Fruit fly (Drosophila melanogaster) whole organism, prepupa: Measurements from ENCODE around the gene CG13692.

Experiments
- CG10631 ChIP-seq: fragments of 200-800 bp; sonication (Bioruptor generic); optimal IDR thresholded peaks from 2 replicates; lab custom pipeline; 2016; ENCODE audit warnings: missing biosample characterization, missing genetic modification characterization
- CG11902 ChIP-seq: fragments of 200-800 bp; sonication (Bioruptor generic); optimal IDR thresholded peaks from 3 replicates; lab custom pipeline; 2016; ENCODE audit warnings: missing biosample characterization, missing genetic modification characterization
- CG15336 ChIP-seq: fragments of 200-800 bp; sonication (Bioruptor generic); IDR thresholded peaks from 2 replicates; pipeline ENCODE4 v1.3.6; 2022; ENCODE audit warnings: missing biosample characterization, missing genetic modification characterization
- CG1621 ChIP-seq: fragments of 200-800 bp; sonication (Bioruptor generic); optimal IDR thresholded peaks from 3 replicates; lab custom pipeline; 2018; ENCODE audit warnings: missing biosample characterization, mild to moderate bottlenecking, missing genetic modification characterization
- CG16779 ChIP-seq: fragments of 200-800 bp; sonication (Bioruptor generic); optimal IDR thresholded peaks from 3 replicates; lab custom pipeline; 2017; ENCODE audit warnings: missing biosample characterization, mild to moderate bottlenecking, missing genetic modification characterization
- CG3032 ChIP-seq: fragments of 200-800 bp; optimal IDR thresholded peaks from 2 replicates; lab custom pipeline; 2019; ENCODE audit warnings: missing biosample characterization, mild to moderate bottlenecking, missing genetic modification characterization, moderate library complexity
- CG31627 ChIP-seq: fragments of 200-800 bp; sonication (Bioruptor generic); optimal IDR thresholded peaks from 3 replicates; lab custom pipeline; 2016; ENCODE audit warnings: missing biosample characterization, missing genetic modification characterization
- CG32006 ChIP-seq: fragments of 200-800 bp; sonication (Bioruptor generic); optimal IDR thresholded peaks from 3 replicates; lab custom pipeline; 2017; ENCODE audit warnings: missing biosample characterization, mild to moderate bottlenecking, missing genetic modification characterization
- CG34406 ChIP-seq: fragments of 200-800 bp; sonication (Bioruptor generic); optimal IDR thresholded peaks from 3 replicates; lab custom pipeline; 2016; ENCODE audit warnings: missing biosample characterization, missing genetic modification characterization
- CG3919 ChIP-seq: fragments of 200-800 bp; sonication (Bioruptor generic); optimal IDR thresholded peaks from 3 replicates; lab custom pipeline; 2016; ENCODE audit warnings: missing biosample characterization, missing genetic modification characterization
- CG4318 ChIP-seq: fragments of 200-800 bp; sonication (Bioruptor generic); optimal IDR thresholded peaks from 3 replicates; lab custom pipeline; 2017; ENCODE audit warnings: missing biosample characterization, mild to moderate bottlenecking, missing genetic modification characterization
- CG6163 ChIP-seq: fragments of 200-800 bp; sonication (Bioruptor generic); IDR thresholded peaks from 3 replicates; pipeline ENCODE4 v1.3.6; 2022; ENCODE audit warnings: missing biosample characterization, missing genetic modification characterization
- CG6792 ChIP-seq: fragments of 200-800 bp; sonication (Bioruptor generic); optimal IDR thresholded peaks from 3 replicates; lab custom pipeline; 2016; ENCODE audit warnings: missing biosample characterization, missing genetic modification characterization
- CG6808 ChIP-seq: fragments of 200-800 bp; sonication (Bioruptor generic); optimal IDR thresholded peaks from 3 replicates; lab custom pipeline; 2017; ENCODE audit warnings: missing biosample characterization, missing genetic modification characterization, mild to moderate bottlenecking, moderate library complexity, missing genetic modification reagents
- CG7368 ChIP-seq: fragments of 200-800 bp; sonication (Bioruptor generic); optimal IDR thresholded peaks from 3 replicates; lab custom pipeline; 2016; ENCODE audit warnings: missing biosample characterization, missing genetic modification characterization
- CG8119 ChIP-seq: fragments of 200-800 bp; sonication (Bioruptor generic); IDR thresholded peaks from 3 replicates; pipeline ENCODE4 v1.3.6; 2022; ENCODE audit warnings: missing biosample characterization, missing genetic modification characterization
- CG8319 ChIP-seq: fragments of 200-800 bp; sonication (Bioruptor generic); optimal IDR thresholded peaks from 3 replicates; lab custom pipeline; 2016; ENCODE audit warnings: missing biosample characterization, missing genetic modification characterization
- CG8632 ChIP-seq: fragments of 200-800 bp; sonication (Bioruptor generic); optimal IDR thresholded peaks from 3 replicates; lab custom pipeline; 2016; ENCODE audit warnings: missing biosample characterization, missing genetic modification characterization
- CG9139 ChIP-seq: fragments of 200-800 bp; sonication (Bioruptor generic); optimal IDR thresholded peaks from 3 replicates; lab custom pipeline; 2017; ENCODE audit warnings: missing biosample characterization, mild to moderate bottlenecking, missing genetic modification characterization
- Eip78C ChIP-seq: fragments of 200-800 bp; sonication (Bioruptor generic); peaks from one replicate; lab custom pipeline; 2016; ENCODE audit warnings: missing biosample characterization, missing genetic modification characterization
- Eip93F ChIP-seq: fragments of 200-800 bp; sonication (Bioruptor generic); optimal IDR thresholded peaks from 2 replicates; lab custom pipeline; 2016; ENCODE audit warnings: missing biosample characterization, mild to moderate bottlenecking, missing genetic modification characterization
- Ets21C ChIP-seq: fragments of 200-800 bp; sonication (Bioruptor generic); optimal IDR thresholded peaks from 3 replicates; lab custom pipeline; 2016; ENCODE audit warnings: missing biosample characterization, missing genetic modification characterization
- Ets96B ChIP-seq: fragments of 200-800 bp; optimal IDR thresholded peaks from 2 replicates; lab custom pipeline; 2019; ENCODE audit warnings: missing biosample characterization, mild to moderate bottlenecking, missing genetic modification characterization, moderate library complexity
- Gug ChIP-seq: fragments of 200-800 bp; sonication (Bioruptor generic); IDR thresholded peaks from 2 replicates; pipeline ENCODE4 v1.3.6; 2022; ENCODE audit warnings: missing biosample characterization, missing genetic modification characterization
- Hr38 ChIP-seq: sonication (Bioruptor generic); optimal IDR thresholded peaks from 2 replicates; lab custom pipeline; 2016; ENCODE audit warnings: missing biosample characterization, missing genetic modification characterization
- Hr39 ChIP-seq: fragments of 200-800 bp; sonication (Bioruptor generic); optimal IDR thresholded peaks from 2 replicates; lab custom pipeline; 2016; ENCODE audit warnings: missing biosample characterization, missing genetic modification characterization
- Hr4 ChIP-seq: fragments of 200-800 bp; sonication (Bioruptor generic); optimal IDR thresholded peaks from 3 replicates; lab custom pipeline; 2016; ENCODE audit warnings: missing biosample characterization, missing genetic modification characterization
- Lpt ChIP-seq: fragments of 200-800 bp; sonication (Bioruptor generic); optimal IDR thresholded peaks from 3 replicates; lab custom pipeline; 2016; ENCODE audit warnings: missing biosample characterization, missing genetic modification characterization
- Met ChIP-seq: fragments of 200-800 bp; sonication (Bioruptor generic); optimal IDR thresholded peaks from 3 replicates; lab custom pipeline; 2016; ENCODE audit warnings: missing biosample characterization, missing genetic modification characterization
- OdsH ChIP-seq: fragments of 200-800 bp; sonication (Bioruptor generic); optimal IDR thresholded peaks from 3 replicates; lab custom pipeline; 2016; ENCODE audit warnings: missing biosample characterization, missing genetic modification characterization
- Smox ChIP-seq: fragments of 200-800 bp; sonication (Bioruptor generic); optimal IDR thresholded peaks from 3 replicates; lab custom pipeline; 2016; ENCODE audit warnings: missing biosample characterization, missing genetic modification characterization
- Sox14 ChIP-seq: fragments of 200-800 bp; sonication (Bioruptor generic); optimal IDR thresholded peaks from 3 replicates; lab custom pipeline; 2016; ENCODE audit warnings: missing biosample characterization, missing genetic modification characterization
- acj6 ChIP-seq: fragments of 200-800 bp; sonication (Bioruptor generic); optimal IDR thresholded peaks from 3 replicates; lab custom pipeline; 2016; ENCODE audit warnings: missing biosample characterization, missing genetic modification characterization
- cyc ChIP-seq: fragments of 200-800 bp; sonication (Bioruptor generic); optimal IDR thresholded peaks from 3 replicates; lab custom pipeline; 2016; ENCODE audit warnings: missing biosample characterization, missing genetic modification characterization
- dsx ChIP-seq: fragments of 200-800 bp; optimal IDR thresholded peaks from 3 replicates; lab custom pipeline; 2019; ENCODE audit warnings: missing biosample characterization, mild to moderate bottlenecking, missing genetic modification characterization, moderate library complexity; ENCODE audit not compliant: poor library complexity, severe bottlenecking
- eg ChIP-seq: fragments of 200-800 bp; sonication (Bioruptor generic); IDR thresholded peaks from 3 replicates; pipeline ENCODE4 v1.3.6; 2022; ENCODE audit warnings: missing biosample characterization, missing genetic modification characterization
- fd59A ChIP-seq: fragments of 200-800 bp; sonication (Bioruptor generic); optimal IDR thresholded peaks from 2 replicates; lab custom pipeline; 2017; ENCODE audit warnings: missing biosample characterization, mild to moderate bottlenecking, missing genetic modification characterization, missing genetic modification reagents
- fd85E ChIP-seq: fragments of 200-800 bp; sonication (Bioruptor generic); optimal IDR thresholded peaks from 3 replicates; lab custom pipeline; 2016; ENCODE audit warnings: missing biosample characterization, missing genetic modification characterization
- fkh ChIP-seq: fragments of 200-800 bp; sonication (Bioruptor generic); optimal IDR thresholded peaks from 3 replicates; lab custom pipeline; 2017; ENCODE audit warnings: missing biosample characterization, mild to moderate bottlenecking, missing genetic modification characterization, moderate library complexity
- lz ChIP-seq: fragments of 200-800 bp; sonication (Bioruptor generic); optimal IDR thresholded peaks from 3 replicates; lab custom pipeline; 2016; ENCODE audit warnings: missing biosample characterization, missing genetic modification characterization
- net ChIP-seq: fragments of 200-800 bp; sonication (Bioruptor generic); optimal IDR thresholded peaks from 3 replicates; lab custom pipeline; 2016; ENCODE audit warnings: missing biosample characterization, missing genetic modification characterization
- pdm3 ChIP-seq: fragments of 200-800 bp; sonication (Bioruptor generic); optimal IDR thresholded peaks from 3 replicates; lab custom pipeline; 2016; ENCODE audit warnings: missing biosample characterization, missing genetic modification characterization
- salr ChIP-seq, 2 experiments: fragments of 200-800 bp; sonication (Bioruptor generic); optimal IDR thresholded peaks; 3 replicates each; lab custom pipeline; 2016 to 2018; ENCODE audit warnings: missing biosample characterization in 2 of 2, missing genetic modification characterization in 2 of 2, mild to moderate bottlenecking in 1 of 2
- spab ChIP-seq: fragments of 200-800 bp; sonication (Bioruptor generic); optimal IDR thresholded peaks from 2 replicates; lab custom pipeline; 2017; ENCODE audit warnings: missing biosample characterization, mild to moderate bottlenecking, missing genetic modification characterization, missing genetic modification reagents
- ss ChIP-seq, 2 experiments: fragments of 200-800 bp; sonication (Bioruptor generic); optimal IDR thresholded peaks; 2 replicates in 1 of 2; 3 replicates in 1 of 2; lab custom pipeline; 2017 to 2018; ENCODE audit warnings: mild to moderate bottlenecking in 2 of 2, missing biosample characterization in 2 of 2, missing genetic modification characterization in 2 of 2, moderate library complexity in 1 of 2
- svp ChIP-seq: fragments of 200-800 bp; sonication (Bioruptor generic); peaks from one replicate; lab custom pipeline; 2016; ENCODE audit warnings: missing biosample characterization, missing genetic modification characterization
- topi ChIP-seq: fragments of 200-800 bp; sonication (Bioruptor generic); optimal IDR thresholded peaks from 3 replicates; lab custom pipeline; 2016; ENCODE audit warnings: missing biosample characterization, missing genetic modification characterization

CG13692 gene

dm6 chr2L:439339-439738 lies 17.8 kb downstream of the CG13692 start (continued):
- TF ChIP-seq fd85E (GFP tag; lab: Kevin White, UChicago) (peak; percentile 20), Smox (GFP tag; lab: Kevin White, UChicago) (peak; percentile 92), CG11902 (GFP tag; lab: Kevin White, UChicago) (peak; percentile 66), Sox14 (GFP tag; lab: Kevin White, UChicago) (peak; percentile 90), CG7368 (GFP tag; lab: Kevin White, UChicago) (peak; percentile 72), pdm3 (GFP tag; lab: Kevin White, UChicago) (peak; percentile 86), CG3032 (tag; lab: Kevin White, UChicago) (peak; percentile 92), Eip78C (GFP tag; lab: Kevin White, UChicago) (peak; percentile 95), net (GFP tag; lab: Kevin White, UChicago) (peak; percentile 67), svp (GFP tag; lab: Kevin White, UChicago) (peak; percentile 96), CG3919 (GFP tag; lab: Kevin White, UChicago) (peak; percentile 88), CG16779 (tag; lab: Kevin White, UChicago) (peak; percentile 51), fd59A (GFP tag; lab: Kevin White, UChicago) (peak; percentile 80), CG8632 (GFP tag; lab: Kevin White, UChicago) (peak; percentile 68), CG31627 (GFP tag; lab: Kevin White, UChicago) (peak; percentile 93), lz (GFP tag; lab: Kevin White, UChicago) (peak; percentile 91)
- TF ChIP-seq, all 60 proteins: peak for 58

- TF ChIP-seq CG6808 (GFP tag; lab: Kevin White, UChicago) (peak; percentile 91), Lpt (GFP tag; lab: Kevin White, UChicago) (peak; percentile 45), salr (GFP tag; optimal IDR thresholded peaks at IDR 0.05; lab: Kevin White, UChicago) (peak; percentile 72 to 84), Ets21C (GFP tag; lab: Kevin White, UChicago) (peak; percentile 71), Sox14 (GFP tag; lab: Kevin White, UChicago) (peak; percentile 86), Hr4 (GFP tag; lab: Kevin White, UChicago) (peak; percentile 26), acj6 (GFP tag; lab: Kevin White, UChicago) (peak; percentile 90), lz (GFP tag; lab: Kevin White, UChicago) (peak; percentile 82), CG9139 (GFP tag; lab: Kevin White, UChicago) (peak; percentile 86), Hr38 (no peak), OdsH (GFP tag; lab: Kevin White, UChicago) (peak; percentile 87), Ets96B (tag; lab: Kevin White, UChicago) (peak; percentile 93), CG8119 (GFP tag; lab: Robert Waterston, UW) (peak; percentile 73), CG6792 (GFP tag; lab: Kevin White, UChicago) (peak; percentile 86), CG10631 (GFP tag; lab: Kevin White, UChicago) (peak; percentile 93), CG6163 (GFP tag; lab: Robert Waterston, UW) (peak; percentile 81), Eip93F (GFP tag; lab: Kevin White, UChicago) (peak; percentile 74), CG34406 (peak; percentile 90), Hr39 (GFP tag; lab: Kevin White, UChicago) (peak; percentile 63), svp (GFP tag; lab: Kevin White, UChicago) (peak; percentile 94), eg (no peak), pdm3 (GFP tag; lab: Kevin White, UChicago) (peak; percentile 71), Met (GFP tag; lab: Kevin White, UChicago) (peak; percentile 88), fkh (GFP tag; lab: Kevin White, UChicago) (no peak), CG3032 (tag; lab: Kevin White, UChicago) (peak; percentile 92), spab (GFP tag; lab: Kevin White, UChicago) (peak; percentile 90), CG32006 (GFP tag; lab: Kevin White, UChicago) (peak; percentile 81), Gug (GFP tag; lab: Robert Waterston, UW) (no peak), ss (GFP tag; optimal IDR thresholded peaks at IDR 0.05; lab: Kevin White, UChicago) (peak; percentile 69 to 93), CG1621 (tag; lab: Kevin White, UChicago) (peak; percentile 62), CG4318 (GFP tag; lab: Kevin White, UChicago) (peak; percentile 69), CG15336 (peak; percentile 54), CG16779 (tag; lab: Kevin White, UChicago) (peak; percentile 80), CG8319 (GFP tag; lab: Kevin White, UChicago) (peak; percentile 62), CG11902 (GFP tag; lab: Kevin White, UChicago) (peak; percentile 80), dsx (GFP tag; lab: Kevin White, UChicago) (peak; percentile 89), topi (GFP tag; lab: Kevin White, UChicago) (peak; percentile 89), cyc (peak; percentile 81), CG8632 (GFP tag; lab: Kevin White, UChicago) (peak; percentile 89)
Observed at dm6 chr2L:440638-441454, 19.3 kb downstream of the CG13692 start.
